Fruit fly (Drosophila melanogaster): Measurements from ENCODE around the gene CG17375.

DNA sequence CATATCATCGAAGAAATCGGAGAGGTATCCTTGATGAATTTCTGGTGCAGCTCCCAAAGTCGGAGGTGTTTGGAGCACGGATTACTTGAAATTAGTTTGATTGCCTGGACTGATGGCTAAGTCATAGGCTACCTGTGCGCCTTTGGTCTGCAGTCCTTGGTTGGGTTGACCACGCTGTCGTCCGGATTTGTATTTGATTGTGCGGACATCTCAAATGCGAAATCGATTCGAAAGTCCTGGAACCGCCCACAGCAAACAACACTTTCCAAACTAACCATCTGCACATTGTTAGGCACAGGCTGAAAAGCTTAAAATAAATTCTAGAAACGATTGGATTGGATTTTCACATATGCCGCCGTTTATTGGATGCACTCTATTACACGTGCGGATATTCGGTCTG lies 46.1 kb downstream of the CG17375 start, which contains the start of gene CG11322:
- TF ChIP-seq Hr38 (GFP tag; optimal IDR thresholded peaks at IDR 0.05) (no peak), CG3032 (tag; optimal IDR thresholded peaks at IDR 0.05) (no peak), OdsH (GFP tag; optimal IDR thresholded peaks at IDR 0.05) (no peak), CG10669 (GFP tag; optimal IDR thresholded peaks at IDR 0.05) (no peak), CG9139 (GFP tag; optimal IDR thresholded peaks at IDR 0.05) (no peak), Sox102F (GFP tag; optimal IDR thresholded peaks at IDR 0.05) (no peak), CG31627 (GFP tag; optimal IDR thresholded peaks at IDR 0.05) (no peak), eg (GFP tag; IDR thresholded peaks at IDR 0.05) (no peak), CG8119 (GFP tag; IDR thresholded peaks at IDR 0.05) (no peak), Met (GFP tag; optimal IDR thresholded peaks at IDR 0.05) (no peak)

All from whole organism, prepupa.